Worm (Caenorhabditis elegans) whole organism, L4/young adult: ENCODE measurements around the gene twk-35.
A peak's percentile ranks its signal among the peaks of the same experiment; 100 is the strongest.

Experiments used
- W03F9.2 ChIP-seq: fragments of 150-350 bp; optimal IDR thresholded peaks from 2 replicates; lab custom pipeline; 2014; ENCODE audit warnings: missing biosample characterization, missing genetic modification characterization
- dao-5 ChIP-seq: sonication (generic microtip); optimal IDR thresholded peaks from 2 replicates; lab custom pipeline; 2016; ENCODE audit warnings: missing genotype, missing genetic modification characterization, moderate library complexity, missing compliant biosample characterization
- him-1 ChIP-seq: sonication (generic microtip); optimal IDR thresholded peaks from 2 replicates; lab custom pipeline; 2016; ENCODE audit warnings: missing genotype, missing genetic modification reagents, missing genetic modification characterization, missing compliant biosample characterization

twk-35 gene

DNA sequence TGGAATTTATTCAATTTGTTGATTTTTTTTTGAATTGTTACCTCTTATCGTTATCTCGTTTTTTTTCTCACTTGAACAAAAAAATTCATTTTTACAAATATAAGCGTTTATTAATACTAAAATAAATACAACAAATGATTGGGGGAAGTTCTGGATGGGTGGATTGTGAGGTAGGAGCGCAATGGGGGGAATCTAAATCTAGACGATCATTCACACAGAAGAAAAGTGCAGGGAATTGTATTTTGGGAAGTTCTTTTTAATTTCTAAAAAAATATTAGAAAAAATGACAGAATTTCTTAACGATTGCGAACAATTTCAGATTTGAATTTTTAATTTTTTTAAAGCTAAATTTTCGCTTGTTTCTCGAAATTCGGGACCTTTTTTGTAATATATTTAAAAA lies 21.3 kb upstream of the twk-35 start:
- TF ChIP-seq him-1 (tag; lab: Kevin White, UChicago) (no peak), W03F9.2 (no peak), dao-5 (no peak)

DNA sequence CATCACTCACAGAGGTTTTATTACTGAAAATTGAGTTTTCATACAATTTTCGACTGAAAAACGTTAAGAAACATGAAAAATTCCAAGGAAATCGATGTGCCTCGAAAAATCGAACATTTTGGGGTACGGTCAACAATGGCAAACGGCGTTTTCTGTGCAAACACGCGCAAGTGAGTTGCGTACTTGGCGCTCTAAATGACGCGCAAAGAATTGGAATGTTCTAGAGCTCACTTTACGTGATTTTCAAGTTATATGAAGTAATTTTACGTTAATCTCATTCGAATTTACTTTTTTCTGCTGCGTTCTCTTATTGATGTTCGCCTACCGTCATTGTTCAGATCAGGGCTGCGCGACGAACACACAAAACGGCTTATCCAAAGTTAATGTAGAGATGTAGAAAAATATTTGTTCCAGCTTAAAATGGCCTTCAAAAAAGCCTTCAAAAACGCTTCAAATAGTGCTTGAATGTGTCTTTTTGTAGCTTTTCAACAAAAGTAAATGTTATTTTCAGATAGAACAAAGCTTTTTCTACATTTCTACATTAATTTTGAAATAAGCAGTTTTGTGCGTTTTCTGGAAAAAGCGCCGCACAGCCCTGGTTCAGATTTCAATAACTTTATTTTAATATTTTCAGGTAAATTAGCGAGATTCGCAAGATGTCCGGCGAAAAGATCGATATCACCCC lies 17.1 kb upstream of the twk-35 start, which contains the start of the genes F31D4.2 and fkb-6:
Gene F31D4.2, minus strand, starts transcription at position 23 of the 685 bp plus-strand sequence.
Gene fkb-6, plus strand, starts transcription at position 635 of the 685 bp plus-strand sequence.
- TF ChIP-seq him-1 (tag; lab: Kevin White, UChicago), result peak; percentile 2
- no peak for TF ChIP-seq dao-5
- TF ChIP-seq W03F9.2, result peak; percentile 76

DNA sequence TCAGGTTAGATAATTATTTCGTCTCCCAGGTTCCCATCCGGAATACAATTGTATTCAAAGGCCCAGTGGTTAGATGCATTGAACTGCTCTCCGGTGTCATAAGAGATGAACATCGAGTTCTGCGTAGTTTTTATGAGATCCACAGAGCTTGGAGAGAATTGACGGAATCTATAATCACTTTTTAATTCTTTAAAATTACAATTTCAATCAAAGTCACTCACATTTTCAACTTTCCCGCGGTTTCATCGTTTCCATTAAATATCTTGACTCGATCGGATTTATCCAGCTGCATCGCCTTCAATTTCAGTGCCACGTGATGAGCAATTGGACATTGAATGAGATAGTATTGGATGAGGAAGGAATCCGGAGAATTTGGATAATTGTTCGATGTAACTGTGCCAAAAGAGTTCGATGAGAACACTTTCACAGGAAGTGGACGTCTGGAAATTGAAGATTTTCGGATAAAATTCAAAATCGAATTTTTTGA lies 15.0 kb upstream of the twk-35 start:
- peak; percentile 24 for TF ChIP-seq W03F9.2
- TF ChIP-seq him-1 (tag; lab: Kevin White, UChicago), result no peak

DNA sequence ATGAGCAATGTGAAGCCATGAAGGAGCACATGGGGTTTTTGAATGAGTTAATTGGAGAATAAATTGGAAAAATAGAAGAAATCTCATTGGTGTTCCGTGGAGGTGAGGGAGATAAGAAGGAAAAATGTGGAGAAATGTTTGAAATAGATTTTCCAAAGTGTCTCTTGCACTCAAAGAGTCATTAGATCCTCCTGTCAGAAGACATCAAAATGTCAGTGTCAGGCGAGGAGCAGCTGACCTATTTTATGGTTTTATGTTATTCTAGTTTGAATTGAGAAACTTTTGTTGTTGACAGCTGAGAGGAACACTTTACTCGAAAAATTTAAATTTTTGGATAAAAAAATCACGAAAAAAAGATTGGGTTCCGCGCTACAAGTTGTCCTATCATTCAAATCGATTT lies 12.2 kb upstream of the twk-35 start, which contains the start of gene clec-264:
Gene clec-264, minus strand, starts transcription at position 122 of the 400 bp plus-strand sequence.
- TF ChIP-seq him-1 (tag; lab: Kevin White, UChicago), result no peak
- no peak for TF ChIP-seq dao-5
- TF ChIP-seq W03F9.2, result no peak

DNA sequence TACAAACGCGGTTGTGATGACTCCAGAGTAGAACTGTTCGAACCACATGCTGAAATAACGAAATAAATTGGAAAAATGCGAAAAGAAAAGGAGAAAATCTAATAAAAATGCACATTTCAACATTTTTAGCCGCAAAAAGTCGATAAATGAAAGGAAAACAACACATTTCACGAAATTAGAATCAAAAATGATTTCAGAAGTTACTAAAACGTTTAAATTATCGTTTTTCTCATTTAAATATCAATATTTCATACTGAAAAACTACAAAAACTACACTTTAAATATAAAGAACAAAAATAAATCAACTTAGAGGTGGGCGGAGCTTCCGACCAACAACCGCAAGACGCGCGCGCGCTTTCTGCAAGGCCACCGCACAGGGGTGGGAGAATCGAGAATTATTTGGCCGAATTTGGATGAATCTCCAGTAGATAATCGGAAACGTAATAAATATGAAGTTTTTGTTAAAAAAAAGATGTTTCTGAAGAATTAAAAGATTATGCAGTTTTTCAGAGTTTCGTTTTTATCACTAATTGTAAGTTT lies 10.9 kb upstream of the twk-35 start, which contains the start of gene ndua-1:
Gene ndua-1, minus strand, starts transcription at position 51 of the 540 bp plus-strand sequence.
- TF ChIP-seq dao-5, result no peak
- TF ChIP-seq W03F9.2, result peak; percentile 60

DNA sequence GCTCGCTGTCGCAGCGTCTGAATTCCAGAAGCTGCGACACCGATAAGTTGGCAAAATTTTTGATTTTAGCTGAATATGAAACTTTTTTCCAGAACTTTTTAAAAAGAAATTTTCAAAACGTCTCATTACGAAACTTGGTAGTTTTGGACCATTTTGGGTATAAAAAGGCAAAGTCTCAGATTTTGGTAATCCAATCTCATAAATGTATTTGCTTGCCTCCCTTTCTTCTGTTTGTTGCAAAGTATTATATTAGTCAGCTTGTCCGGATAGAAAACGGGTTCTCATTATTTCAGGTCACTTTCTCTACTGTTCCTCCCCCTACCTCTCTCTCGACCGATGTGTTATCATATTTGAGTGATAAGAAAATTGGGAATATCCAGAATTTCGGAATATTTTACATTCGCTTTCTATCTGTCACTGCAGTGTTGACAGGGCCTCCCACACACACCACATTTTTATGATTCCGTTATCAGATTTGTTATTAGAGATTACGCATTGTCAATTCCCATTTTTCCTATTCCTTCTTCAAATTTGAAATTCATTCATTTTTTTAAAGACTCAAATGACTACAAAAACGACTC lies 9.1 kb upstream of the twk-35 start, which contains the start of gene F31D4.5:
Gene F31D4.5, plus strand, starts transcription at position 491 of the 581 bp plus-strand sequence.
- TF ChIP-seq W03F9.2 (no peak), dao-5 (no peak), him-1 (tag; lab: Kevin White, UChicago) (no peak)

DNA sequence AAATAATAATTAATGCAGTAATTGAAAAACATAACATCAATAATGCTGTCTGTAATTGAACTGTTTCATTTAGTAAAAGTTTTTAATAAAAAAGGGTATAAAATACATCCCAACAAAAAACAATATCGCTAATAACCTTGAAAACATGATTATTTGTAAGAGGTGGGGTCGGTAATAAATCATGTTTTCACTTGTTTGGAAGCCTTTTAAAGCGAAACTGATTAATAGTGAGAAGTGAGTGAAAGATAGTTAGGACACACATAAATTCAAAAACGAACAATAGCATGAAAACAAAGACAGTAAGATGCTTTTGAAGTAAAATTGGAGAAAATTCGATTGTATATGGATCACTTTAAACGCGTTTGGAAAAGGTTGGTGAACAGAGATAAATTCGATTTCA lies 1.7 kb upstream of the twk-35 start, which contains the start of gene try-4:
Gene try-4, minus strand, starts transcription at position 74 of the 400 bp plus-strand sequence.
- TF ChIP-seq W03F9.2 (no peak), dao-5 (no peak), him-1 (tag; lab: Kevin White, UChicago) (no peak)

DNA sequence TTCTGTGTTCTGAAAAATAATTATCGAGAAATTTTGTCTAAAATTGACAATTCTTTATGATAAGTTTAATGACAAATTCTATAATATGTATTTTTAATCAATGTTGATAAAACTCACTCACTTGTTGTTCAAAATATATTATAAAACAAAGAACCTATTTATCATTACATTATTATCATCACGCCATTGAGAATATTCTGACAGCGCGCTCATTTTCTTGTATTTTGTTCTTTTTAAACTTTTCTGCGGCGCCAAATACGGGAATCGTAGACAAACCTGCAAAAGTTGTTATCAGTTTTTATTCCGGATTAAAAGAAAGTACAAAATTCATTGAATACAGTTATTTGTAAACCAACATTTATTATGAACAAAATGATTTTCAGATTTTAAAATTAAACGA lies 3.6 kb downstream of the twk-35 start:
- no peak for TF ChIP-seq dao-5
- peak; percentile 33 for TF ChIP-seq W03F9.2

DNA sequence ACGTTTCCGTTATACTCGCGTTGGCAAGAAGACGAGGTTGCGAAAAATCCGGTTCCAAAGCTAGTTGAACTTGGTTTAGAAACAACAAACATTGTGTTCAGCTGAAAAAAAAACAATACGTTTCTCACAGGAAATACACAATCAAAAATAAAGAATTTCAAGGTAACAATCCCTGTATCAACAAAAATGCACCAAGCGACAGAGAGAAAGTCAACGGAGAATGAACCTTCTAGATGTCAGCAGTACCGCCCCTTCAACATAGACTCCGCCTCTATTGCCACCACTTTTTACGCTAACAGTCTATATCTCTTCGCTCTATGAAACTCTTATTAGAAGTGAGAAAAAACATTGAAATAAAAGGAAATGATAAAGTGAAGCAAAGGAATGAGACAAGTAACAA lies 5.5 kb downstream of the twk-35 start, which contains the start of gene F31D4.8:
Gene F31D4.8, minus strand, starts transcription at position 101 of the 400 bp plus-strand sequence.
- TF ChIP-seq W03F9.2, result no peak

DNA sequence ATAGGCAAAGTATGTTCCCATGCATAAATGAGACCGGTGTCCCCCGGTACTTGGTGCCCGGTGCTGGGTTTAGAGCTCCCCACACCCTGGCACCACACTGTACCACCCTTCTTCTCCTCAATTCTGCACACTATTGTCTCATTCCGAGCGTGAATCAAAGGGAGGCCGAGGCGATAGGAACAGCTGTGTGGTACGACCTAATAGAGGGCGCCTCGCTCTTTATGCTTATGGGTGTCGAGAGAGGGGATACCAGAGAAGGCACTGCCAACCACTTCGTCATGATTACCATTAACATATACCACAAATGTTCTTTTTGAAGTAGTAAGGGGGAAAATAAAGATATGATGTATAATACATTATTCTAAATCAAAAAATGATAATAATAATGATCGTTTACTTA lies 7.9 kb downstream of the twk-35 start:
- TF ChIP-seq him-1 (tag; lab: Kevin White, UChicago) (no peak), W03F9.2 (no peak), dao-5 (no peak)

DNA sequence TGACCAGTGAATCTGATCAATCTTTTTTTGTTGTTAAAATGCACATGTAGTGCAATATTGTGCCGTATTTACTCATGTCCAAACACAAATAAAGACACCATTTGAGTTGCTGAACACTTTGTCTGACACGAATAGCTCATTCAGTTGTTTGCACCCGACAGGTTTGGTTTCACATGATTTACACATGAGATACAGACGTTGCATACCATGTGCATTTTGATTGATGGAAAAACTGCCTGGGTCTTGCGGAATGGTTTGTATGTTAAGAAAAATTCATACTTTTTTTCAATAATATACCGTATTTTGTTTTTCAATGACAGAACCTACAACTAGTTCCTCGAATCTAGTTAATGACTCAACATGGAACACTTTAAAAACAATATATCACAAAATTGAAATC lies 8.4 kb downstream of the twk-35 start:
- TF ChIP-seq W03F9.2, result no peak

DNA sequence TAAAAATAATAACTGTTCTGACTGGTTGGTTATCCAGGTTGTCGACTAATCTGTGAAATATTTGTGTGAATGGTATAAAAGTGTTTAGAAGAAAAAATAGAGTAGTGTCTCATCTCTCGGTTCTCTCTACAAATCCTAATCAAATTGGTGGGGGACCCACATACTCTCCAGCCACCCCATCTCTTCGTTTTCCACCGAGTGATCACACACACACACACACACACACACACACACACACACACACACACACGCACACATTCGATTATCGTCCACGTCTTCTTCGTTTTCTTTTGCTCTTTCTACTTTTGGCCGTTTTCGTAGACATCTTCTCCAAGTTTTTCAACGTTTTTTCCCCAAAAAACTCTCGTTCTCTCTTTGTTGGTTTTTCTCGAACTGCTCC lies 10.4 kb downstream of the twk-35 start:
- no peak for TF ChIP-seq dao-5

DNA sequence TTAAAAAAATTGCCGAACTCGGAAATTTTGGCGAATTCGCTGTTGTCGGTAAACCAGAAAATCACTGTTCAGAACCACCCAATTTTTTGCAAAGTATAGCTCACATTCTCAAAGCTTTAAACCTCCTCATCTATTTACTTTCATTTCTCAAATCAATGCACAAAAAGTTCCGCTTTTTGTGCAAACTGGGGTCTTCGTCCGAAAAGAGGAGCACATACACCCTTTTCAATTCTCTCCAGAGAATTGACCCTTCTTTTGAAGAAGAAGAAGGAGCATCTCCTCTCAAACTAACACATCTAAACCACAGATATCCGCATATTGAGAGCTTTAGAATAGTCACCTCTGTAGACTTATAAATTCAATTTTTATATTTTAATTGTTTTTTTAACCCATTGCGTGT lies 12.5 kb downstream of the twk-35 start:
- TF ChIP-seq dao-5 (no peak), W03F9.2 (no peak), him-1 (tag; lab: Kevin White, UChicago) (no peak)

DNA sequence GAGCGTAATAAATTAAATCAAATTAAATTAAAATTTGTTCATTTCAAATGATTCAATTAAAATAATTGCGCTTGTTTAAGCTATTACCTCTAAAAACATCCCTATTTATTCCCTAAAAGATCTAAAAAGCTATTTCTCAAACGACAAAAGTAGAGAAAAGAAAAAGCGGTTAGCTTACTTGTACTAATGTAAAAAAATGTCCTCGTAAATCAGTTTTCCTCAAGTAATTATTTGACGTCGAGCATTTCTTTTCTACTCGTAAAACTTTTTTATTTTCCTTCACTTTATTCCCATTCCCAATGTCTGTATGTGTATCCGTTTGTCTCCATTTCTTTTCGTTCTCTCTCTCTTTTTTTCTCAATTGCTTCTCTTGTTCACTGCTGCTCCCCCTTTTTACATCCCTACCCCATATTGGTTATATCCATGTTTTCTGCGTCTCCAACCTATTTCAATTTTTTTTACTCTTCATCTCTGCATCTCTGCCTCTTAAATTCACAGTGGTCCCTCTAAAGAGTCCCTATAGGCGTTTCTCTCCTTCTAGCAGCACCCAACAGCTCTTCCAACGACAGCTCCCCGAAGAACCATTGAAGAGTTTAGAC lies 16.4 kb downstream of the twk-35 start, which contains the start of gene unc-80:
Gene unc-80, plus strand, starts transcription at position 533 of the 599 bp plus-strand sequence.
- TF ChIP-seq dao-5 (no peak), him-1 (tag; lab: Kevin White, UChicago) (peak; percentile 65)

DNA sequence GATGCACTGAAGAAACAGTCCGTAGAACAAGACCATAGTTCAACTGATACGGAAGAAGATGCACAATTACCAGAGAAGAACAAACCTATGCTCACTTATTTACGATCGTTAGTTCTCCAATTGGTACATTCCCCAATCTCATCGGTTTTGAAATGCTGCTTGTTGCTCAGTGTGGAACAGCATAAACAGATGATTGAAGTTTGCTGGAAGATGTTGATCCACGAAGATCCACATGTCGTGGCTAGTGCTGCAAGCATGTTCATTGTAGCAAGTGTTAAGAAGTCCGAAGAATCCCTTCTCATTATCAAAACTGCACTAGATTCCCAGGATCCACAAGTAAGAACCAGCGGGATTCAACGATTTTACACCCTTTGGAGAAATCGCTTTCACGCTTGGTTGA lies 29.1 kb downstream of the twk-35 start:
- TF ChIP-seq him-1 (tag; lab: Kevin White, UChicago) (no peak), W03F9.2 (no peak), dao-5 (no peak)
